Worm (Caenorhabditis elegans) whole organism, mixed stage, embryonic: ENCODE data around the gene F55C9.5.

ENCODE experiments used
- bed-3 ChIP-seq: fragments of 200-800 bp; sonication (Bioruptor generic); optimal IDR thresholded peaks from 3 replicates; lab custom pipeline; 2018; ENCODE audit warnings: mild to moderate bottlenecking, missing genetic modification characterization, moderate library complexity, missing compliant biosample characterization
- ceh-39 ChIP-seq: fragments of 150-350 bp; optimal IDR thresholded peaks from 2 replicates; lab custom pipeline; 2014; ENCODE audit warnings: missing biosample characterization, missing genetic modification characterization
- ces-1 ChIP-seq: fragments of 150-350 bp; optimal IDR thresholded peaks from 2 replicates; lab custom pipeline; 2014; ENCODE audit warnings: missing biosample characterization, missing genetic modification reagents, missing genetic modification characterization
- elt-1 ChIP-seq: sonication (generic microtip); optimal IDR thresholded peaks from 2 replicates; lab custom pipeline; 2017; ENCODE audit warnings: missing genetic modification characterization, mild to moderate bottlenecking, missing compliant biosample characterization, antibody characterized with exemption, moderate library complexity, borderline replicate concordance; ENCODE audit not compliant: insufficient read depth
- elt-3 ChIP-seq: fragments of 150-350 bp; optimal IDR thresholded peaks from 2 replicates; lab custom pipeline; 2014; ENCODE audit warnings: missing biosample characterization, missing genetic modification characterization
- nhr-12 ChIP-seq: fragments of 150-350 bp; optimal IDR thresholded peaks from 2 replicates; lab custom pipeline; 2014; ENCODE audit warnings: missing biosample characterization, missing genetic modification characterization
- nhr-237 ChIP-seq: fragments of 150-350 bp; optimal IDR thresholded peaks from 2 replicates; lab custom pipeline; 2014; ENCODE audit warnings: missing biosample characterization, missing genetic modification characterization
- nhr-28 ChIP-seq: fragments of 150-350 bp; optimal IDR thresholded peaks from 2 replicates; lab custom pipeline; 2014; ENCODE audit warnings: missing biosample characterization, missing genetic modification characterization
- nhr-76 ChIP-seq: sonication (generic microtip); optimal IDR thresholded peaks from 2 replicates; lab custom pipeline; 2017; ENCODE audit warnings: missing biosample characterization, missing genetic modification characterization
- pha-4 ChIP-seq: fragments of 150-350 bp; optimal IDR thresholded peaks from 2 replicates; lab custom pipeline; 2018; ENCODE audit warnings: missing biosample characterization, missing genetic modification reagents, missing genetic modification characterization
- sptf-1 ChIP-seq: sonication (generic microtip); optimal IDR thresholded peaks from 2 replicates; lab custom pipeline; 2017; ENCODE audit warnings: mild to moderate bottlenecking, missing genetic modification characterization, moderate library complexity, missing compliant biosample characterization
- unc-62 ChIP-seq: fragments of 150-350 bp; optimal IDR thresholded peaks from 2 replicates; lab custom pipeline; 2014; ENCODE audit warnings: missing biosample characterization, missing genetic modification reagents, missing genetic modification characterization
- zip-8 ChIP-seq: fragments of 150-350 bp; optimal IDR thresholded peaks from 2 replicates; lab custom pipeline; 2014; ENCODE audit warnings: missing biosample characterization, missing genetic modification characterization
- ztf-11 ChIP-seq: fragments of 150-350 bp; optimal IDR thresholded peaks from 2 replicates; lab custom pipeline; 2014; ENCODE audit warnings: missing biosample characterization, missing genetic modification characterization

DNA sequence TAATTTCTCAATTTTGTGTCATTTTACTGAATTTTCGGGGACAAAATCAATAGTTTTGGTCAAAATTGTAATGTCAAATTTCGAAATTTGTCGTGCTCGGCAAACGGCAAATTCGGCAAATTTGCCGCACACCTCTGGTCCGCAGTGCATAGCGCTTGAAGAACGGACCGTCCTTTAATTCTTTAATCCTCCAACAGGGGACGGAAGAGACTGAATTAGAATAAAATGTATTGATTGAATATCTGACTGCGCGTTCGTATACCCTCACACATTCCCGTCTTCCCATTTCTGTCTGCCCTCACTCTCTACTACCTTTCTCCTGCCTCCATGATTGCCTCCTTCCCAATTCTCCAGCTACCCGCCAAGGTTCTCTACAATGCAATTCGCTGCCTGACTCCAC, 6.3 kb upstream of the F55C9.5 start, which contains the start of gene F55C9.14:
- TF ChIP-seq nhr-237 (tag; lab: Kevin White, UChicago): no peak
- no peak for TF ChIP-seq elt-1 (tag; lab: Kevin White, UChicago)
- no peak for TF ChIP-seq nhr-76 (tag; lab: Kevin White, UChicago)
- no peak for TF ChIP-seq ztf-11 (tag; lab: Kevin White, UChicago)
- no peak for TF ChIP-seq unc-62
- no peak for TF ChIP-seq elt-3 (tag; lab: Kevin White, UChicago)
- no peak for TF ChIP-seq nhr-28 (tag; lab: Kevin White, UChicago)
- TF ChIP-seq pha-4 (tag; lab: Kevin White, UChicago): no peak
- TF ChIP-seq ceh-39: no peak
- TF ChIP-seq sptf-1 (tag; lab: Kevin White, UChicago): no peak
- no peak for TF ChIP-seq bed-3 (GFP tag; lab: Kevin White, UChicago)
- TF ChIP-seq ces-1: no peak
- no peak for TF ChIP-seq zip-8 (tag; lab: Kevin White, UChicago)
- no peak for TF ChIP-seq nhr-12 (tag; lab: Kevin White, UChicago)
